Worm (Caenorhabditis elegans) whole organism, late embryonic: ENCODE results near the gene mks-3.

Experiments
- ahr-1 ChIP-seq: sonication (generic microtip); optimal IDR thresholded peaks from 2 replicates; lab custom pipeline; 2016; ENCODE audit warnings: missing genetic modification characterization, missing compliant biosample characterization
- ceh-14 ChIP-seq: sonication (generic microtip); optimal IDR thresholded peaks from 2 replicates; lab custom pipeline; 2016; ENCODE audit warnings: missing genotype, missing genetic modification characterization, missing compliant biosample characterization
- ceh-19 ChIP-seq: fragments of 200-800 bp; sonication (Bioruptor generic); optimal IDR thresholded peaks from 2 replicates; lab custom pipeline; 2018; ENCODE audit warnings: mild to moderate bottlenecking, missing genetic modification characterization, missing compliant biosample characterization
- elt-2 ChIP-seq: sonication (generic microtip); optimal IDR thresholded peaks from 2 replicates; lab custom pipeline; 2016; ENCODE audit warnings: missing genetic modification reagents, missing genetic modification characterization, missing compliant biosample characterization
- ets-4 ChIP-seq: sonication (generic microtip); optimal IDR thresholded peaks from 2 replicates; lab custom pipeline; 2016; ENCODE audit warnings: missing genetic modification characterization, missing compliant biosample characterization
- pag-3 ChIP-seq: sonication (generic microtip); optimal IDR thresholded peaks from 2 replicates; lab custom pipeline; 2016; ENCODE audit warnings: missing compliant biosample characterization, missing genetic modification characterization, borderline replicate concordance
- pha-4 ChIP-seq: fragments of 150-350 bp; optimal IDR thresholded peaks from 2 replicates; lab custom pipeline; 2018; ENCODE audit warnings: missing biosample characterization, missing genetic modification reagents, missing genetic modification characterization

DNA sequence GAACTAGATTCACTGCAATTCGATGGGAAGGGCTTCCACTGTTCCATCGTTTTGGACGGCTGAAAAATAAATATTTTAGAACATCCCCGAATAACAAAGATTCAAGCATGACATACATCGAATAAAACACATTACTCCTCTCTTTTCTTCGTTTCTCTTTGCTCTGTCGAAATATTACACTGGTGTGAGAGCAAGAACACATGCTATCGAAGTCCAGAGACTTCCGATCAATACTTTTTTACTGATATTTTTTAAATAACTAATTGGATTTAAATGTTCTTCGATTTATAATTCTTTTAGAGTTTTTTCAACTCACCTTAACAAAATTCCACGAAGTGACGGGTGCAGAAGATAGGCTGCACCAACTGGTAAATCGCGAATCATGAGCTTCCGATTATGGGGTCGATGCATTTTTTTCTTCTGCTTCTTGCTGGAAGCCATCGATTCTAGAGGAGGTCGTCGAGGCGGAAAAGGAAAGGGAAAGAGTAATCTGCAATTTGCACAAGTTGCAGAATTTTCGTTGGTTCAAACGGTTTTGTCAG lies 29.9 kb upstream of the mks-3 start, which contains the start of the genes oig-4 and R07G3.7:
- no peak for TF ChIP-seq ets-4 (tag; lab: Kevin White, UChicago)
- TF ChIP-seq ceh-14: no peak
- no peak for TF ChIP-seq ahr-1
- TF ChIP-seq elt-2 (tag; lab: Kevin White, UChicago): no peak
- TF ChIP-seq pha-4 (tag; lab: Kevin White, UChicago): no peak
- TF ChIP-seq ceh-19 (GFP tag; lab: Kevin White, UChicago): no peak
- no peak for TF ChIP-seq pag-3 (tag; lab: Kevin White, UChicago)
